Fruit fly (Drosophila melanogaster) whole organism, embryonic: ENCODE results near the gene Leash.
A peak's percentile ranks its signal among the peaks of the same experiment; 100 is the strongest.

Experiments used
- Atf3 ChIP-seq: fragments of 200-800 bp; sonication (Bioruptor generic); optimal IDR thresholded peaks from 3 replicates; lab custom pipeline; 2016; ENCODE audit warnings: missing biosample characterization, missing genetic modification characterization
- Bgb ChIP-seq: fragments of 200-800 bp; sonication (Bioruptor generic); IDR thresholded peaks from 2 replicates; pipeline ENCODE4 v1.3.6; 2022; ENCODE audit warnings: missing biosample characterization, missing genetic modification characterization; ENCODE audit not compliant: partially characterized antibody
- C15 ChIP-seq: fragments of 200-800 bp; sonication (Bioruptor generic); IDR thresholded peaks from 3 replicates; pipeline ENCODE4 v1.3.6; 2022; ENCODE audit warnings: missing biosample characterization, missing genetic modification characterization
- CG10565 ChIP-seq: fragments of 200-800 bp; sonication (Bioruptor generic); optimal IDR thresholded peaks from 3 replicates; lab custom pipeline; 2016; ENCODE audit warnings: missing biosample characterization, mild to moderate bottlenecking, missing genetic modification characterization
- CG11247 ChIP-seq: fragments of 200-800 bp; sonication (Bioruptor generic); IDR thresholded peaks from 2 replicates; pipeline ENCODE4 v1.3.6; 2022; ENCODE audit warnings: missing biosample characterization, missing genetic modification characterization
- CG11723 ChIP-seq: fragments of 200-800 bp; sonication (Bioruptor generic); optimal IDR thresholded peaks from 2 replicates; lab custom pipeline; 2017; ENCODE audit warnings: missing biosample characterization, mild to moderate bottlenecking, missing genetic modification characterization
- CG12391 ChIP-seq: fragments of 200-800 bp; sonication (Bioruptor generic); optimal IDR thresholded peaks from 3 replicates; lab custom pipeline; 2018; ENCODE audit warnings: missing biosample characterization, mild to moderate bottlenecking, missing genetic modification characterization, moderate library complexity
- CG13123 ChIP-seq: fragments of 200-800 bp; sonication (Bioruptor generic); optimal IDR thresholded peaks from 2 replicates; lab custom pipeline; 2016; ENCODE audit warnings: missing biosample characterization, missing genetic modification characterization
- CG14050 ChIP-seq: fragments of 200-800 bp; sonication (Bioruptor generic); IDR thresholded peaks from 3 replicates; pipeline ENCODE4 v1.3.6; 2022; ENCODE audit warnings: missing biosample characterization, missing genetic modification characterization
- CG14441 ChIP-seq: fragments of 200-800 bp; sonication (Bioruptor generic); IDR thresholded peaks from 2 replicates; pipeline ENCODE4 v1.3.6; 2022; ENCODE audit warnings: missing biosample characterization, missing genetic modification characterization
- CG15696 ChIP-seq: fragments of 200-800 bp; sonication (Bioruptor generic); optimal IDR thresholded peaks from 2 replicates; lab custom pipeline; 2019; ENCODE audit warnings: missing biosample characterization, mild to moderate bottlenecking, missing genetic modification characterization, moderate library complexity
- CG18011 ChIP-seq: fragments of 200-800 bp; sonication (Bioruptor generic); optimal IDR thresholded peaks from 2 replicates; lab custom pipeline; 2017; ENCODE audit warnings: missing biosample characterization, missing genetic modification characterization, mild to moderate bottlenecking, moderate library complexity, missing genotype
- CG31365 ChIP-seq: fragments of 200-800 bp; sonication (Bioruptor generic); optimal IDR thresholded peaks from 2 replicates; lab custom pipeline; 2018; ENCODE audit warnings: missing biosample characterization, mild to moderate bottlenecking, missing genetic modification characterization
- CG34422 ChIP-seq: fragments of 200-800 bp; sonication (Bioruptor generic); IDR thresholded peaks from 3 replicates; pipeline ENCODE4 v1.3.6; 2022; ENCODE audit warnings: missing biosample characterization, missing genetic modification characterization
- CG3726 ChIP-seq: fragments of 200-800 bp; sonication (Bioruptor generic); IDR thresholded peaks from 3 replicates; pipeline ENCODE4, ENCODE4 v1.3.6; 2022; ENCODE audit warnings: missing biosample characterization, missing genetic modification characterization
- CG5245 ChIP-seq: fragments of 200-800 bp; sonication (Bioruptor generic); optimal IDR thresholded peaks from 3 replicates; lab custom pipeline; 2016; ENCODE audit warnings: missing biosample characterization, missing genetic modification characterization
- CG5953 ChIP-seq: fragments of 200-800 bp; sonication (Bioruptor generic); IDR thresholded peaks from 2 replicates; pipeline ENCODE4 v1.3.6; 2022; ENCODE audit warnings: missing biosample characterization, missing genetic modification characterization
- CG7271 ChIP-seq: fragments of 200-800 bp; sonication (Bioruptor generic); optimal IDR thresholded peaks from 2 replicates; lab custom pipeline; 2018; ENCODE audit warnings: missing biosample characterization, mild to moderate bottlenecking, missing genetic modification characterization, moderate library complexity
- CG7745 ChIP-seq: fragments of 200-800 bp; sonication (Bioruptor generic); optimal IDR thresholded peaks from 2 replicates; lab custom pipeline; 2018; ENCODE audit warnings: missing biosample characterization, mild to moderate bottlenecking, missing genetic modification characterization, moderate library complexity
- CG7928 ChIP-seq: fragments of 200-800 bp; sonication (Bioruptor generic); optimal IDR thresholded peaks from 2 replicates; lab custom pipeline; 2017; ENCODE audit warnings: missing biosample characterization, mild to moderate bottlenecking, missing genetic modification characterization
- CG8388 ChIP-seq: fragments of 200-800 bp; sonication (Bioruptor generic); optimal IDR thresholded peaks from 2 replicates; lab custom pipeline; 2019; ENCODE audit warnings: missing biosample characterization, mild to moderate bottlenecking, missing genetic modification characterization, moderate library complexity
- CG9437 ChIP-seq: fragments of 200-800 bp; sonication (Bioruptor generic); optimal IDR thresholded peaks from 2 replicates; lab custom pipeline; 2018; ENCODE audit warnings: missing biosample characterization, mild to moderate bottlenecking, missing genetic modification characterization
- Doc2 ChIP-seq: fragments of 200-800 bp; sonication (Bioruptor generic); IDR thresholded peaks from 2 replicates; pipeline ENCODE4 v1.3.6; 2022; ENCODE audit warnings: missing biosample characterization, missing genetic modification characterization
- Drgx ChIP-seq: fragments of 200-800 bp; sonication (Bioruptor generic); IDR thresholded peaks from 2 replicates; pipeline ENCODE4 v1.3.6; 2022; ENCODE audit warnings: missing biosample characterization, missing genetic modification characterization
- Hmx ChIP-seq: fragments of 200-800 bp; sonication (Bioruptor generic); optimal IDR thresholded peaks from 2 replicates; lab custom pipeline; 2016; ENCODE audit warnings: missing biosample characterization, missing genetic modification characterization
- Mrtf ChIP-seq: fragments of 200-800 bp; sonication (Bioruptor generic); IDR thresholded peaks from 3 replicates; pipeline ENCODE4 v1.3.6; 2022; ENCODE audit warnings: missing biosample characterization, missing genetic modification characterization
- Nf-YC ChIP-seq: fragments of 200-800 bp; optimal IDR thresholded peaks from 3 replicates; lab custom pipeline; 2019; ENCODE audit warnings: missing biosample characterization, mild to moderate bottlenecking, missing genetic modification characterization, moderate library complexity
- Pdp1 ChIP-seq, 2 experiments: fragments of 200-800 bp; sonication (Bioruptor generic); optimal IDR thresholded peaks; 3 replicates each; lab custom pipeline; 2016; ENCODE audit warnings: missing biosample characterization in 2 of 2, missing genetic modification characterization in 2 of 2, mild to moderate bottlenecking in 1 of 2, moderate library complexity in 1 of 2
- Ravus ChIP-seq: fragments of 200-800 bp; sonication (Bioruptor generic); IDR thresholded peaks from 2 replicates; pipeline ENCODE4 v1.3.6; 2022; ENCODE audit warnings: missing biosample characterization, missing genetic modification characterization
- Six4 ChIP-seq: fragments of 200-800 bp; sonication (Bioruptor generic); optimal IDR thresholded peaks from 2 replicates; lab custom pipeline; 2016; ENCODE audit warnings: missing biosample characterization, missing genetic modification characterization
- Sry-β ChIP-seq: fragments of 200-800 bp; sonication (Bioruptor generic); optimal IDR thresholded peaks from 2 replicates; lab custom pipeline; 2018; ENCODE audit warnings: missing biosample characterization, mild to moderate bottlenecking, missing genetic modification characterization, moderate library complexity
- ash1 ChIP-seq: fragments of 200-800 bp; sonication (Bioruptor generic); optimal IDR thresholded peaks from 2 replicates; lab custom pipeline; 2018; ENCODE audit warnings: missing biosample characterization, mild to moderate bottlenecking, missing genetic modification characterization
- croc ChIP-seq: fragments of 200-800 bp; sonication (Bioruptor generic); conservative IDR thresholded peaks from 3 replicates; pipeline ENCODE4 v1.3.6; 2022; ENCODE audit warnings: missing biosample characterization, missing genetic modification characterization
- dan ChIP-seq: fragments of 200-800 bp; sonication (Bioruptor generic); IDR thresholded peaks from 2 replicates; pipeline ENCODE4 v1.3.6; 2022; ENCODE audit warnings: missing biosample characterization, missing genetic modification characterization
- dm ChIP-seq: fragments of 200-800 bp; sonication (Bioruptor generic); optimal IDR thresholded peaks from 3 replicates; lab custom pipeline; 2016; ENCODE audit warnings: missing biosample characterization, missing genetic modification characterization
- ftz-f1 ChIP-seq: fragments of 200-800 bp; sonication (Bioruptor generic); optimal IDR thresholded peaks from 2 replicates; lab custom pipeline; 2016; ENCODE audit warnings: missing biosample characterization, missing genetic modification characterization
- gsb ChIP-seq: fragments of 200-800 bp; sonication (Bioruptor generic); IDR thresholded peaks from 2 replicates; pipeline ENCODE4 v1.3.6; 2022; ENCODE audit warnings: missing biosample characterization, missing genetic modification characterization
- gsb-n ChIP-seq: fragments of 200-800 bp; sonication (Bioruptor generic); optimal IDR thresholded peaks from 3 replicates; lab custom pipeline; 2018; ENCODE audit warnings: missing biosample characterization, mild to moderate bottlenecking, missing genetic modification characterization
- ham ChIP-seq: fragments of 200-800 bp; sonication (Bioruptor generic); IDR thresholded peaks from 2 replicates; pipeline ENCODE4 v1.3.6; 2022; ENCODE audit warnings: missing biosample characterization, missing genetic modification characterization
- insv ChIP-seq, 2 experiments: fragments of 200-800 bp; sonication (Bioruptor generic); optimal IDR thresholded peaks; 3 replicates each; lab custom pipeline; 2016 to 2018; ENCODE audit warnings: missing biosample characterization in 2 of 2, missing genetic modification characterization in 2 of 2
- jing ChIP-seq: fragments of 200-800 bp; sonication (Bioruptor generic); optimal IDR thresholded peaks from 2 replicates; lab custom pipeline; 2018; ENCODE audit warnings: missing biosample characterization, mild to moderate bottlenecking, missing genetic modification characterization
- jumu ChIP-seq: fragments of 200-800 bp; sonication (Bioruptor generic); optimal IDR thresholded peaks from 3 replicates; lab custom pipeline; 2016; ENCODE audit warnings: missing biosample characterization, missing genetic modification characterization
- ken ChIP-seq: fragments of 200-800 bp; sonication (Bioruptor generic); IDR thresholded peaks from 3 replicates; pipeline ENCODE4 v1.3.6; 2022; ENCODE audit warnings: missing biosample characterization, missing genetic modification characterization
- lab ChIP-seq: fragments of 200-800 bp; sonication (Bioruptor generic); optimal IDR thresholded peaks from 3 replicates; lab custom pipeline; 2017; ENCODE audit warnings: missing biosample characterization, missing genetic modification characterization, mild to moderate bottlenecking, moderate library complexity, missing genetic modification reagents
- pzg ChIP-seq: fragments of 200-800 bp; sonication (Bioruptor generic); optimal IDR thresholded peaks from 3 replicates; lab custom pipeline; 2018; ENCODE audit warnings: missing biosample characterization, mild to moderate bottlenecking, missing genetic modification characterization, moderate library complexity
- slou ChIP-seq: fragments of 200-800 bp; sonication (Bioruptor generic); optimal IDR thresholded peaks from 3 replicates; lab custom pipeline; 2016; ENCODE audit warnings: missing biosample characterization, missing genetic modification characterization
- trh ChIP-seq: fragments of 200-800 bp; sonication (Bioruptor generic); optimal IDR thresholded peaks from 2 replicates; lab custom pipeline; 2016; ENCODE audit warnings: missing biosample characterization, missing genetic modification characterization
- twi ChIP-seq: fragments of 200-800 bp; optimal IDR thresholded peaks from 2 replicates; lab custom pipeline; 2019; ENCODE audit warnings: missing biosample characterization, mild to moderate bottlenecking, missing genetic modification characterization, moderate library complexity

The Leash gene

DNA sequence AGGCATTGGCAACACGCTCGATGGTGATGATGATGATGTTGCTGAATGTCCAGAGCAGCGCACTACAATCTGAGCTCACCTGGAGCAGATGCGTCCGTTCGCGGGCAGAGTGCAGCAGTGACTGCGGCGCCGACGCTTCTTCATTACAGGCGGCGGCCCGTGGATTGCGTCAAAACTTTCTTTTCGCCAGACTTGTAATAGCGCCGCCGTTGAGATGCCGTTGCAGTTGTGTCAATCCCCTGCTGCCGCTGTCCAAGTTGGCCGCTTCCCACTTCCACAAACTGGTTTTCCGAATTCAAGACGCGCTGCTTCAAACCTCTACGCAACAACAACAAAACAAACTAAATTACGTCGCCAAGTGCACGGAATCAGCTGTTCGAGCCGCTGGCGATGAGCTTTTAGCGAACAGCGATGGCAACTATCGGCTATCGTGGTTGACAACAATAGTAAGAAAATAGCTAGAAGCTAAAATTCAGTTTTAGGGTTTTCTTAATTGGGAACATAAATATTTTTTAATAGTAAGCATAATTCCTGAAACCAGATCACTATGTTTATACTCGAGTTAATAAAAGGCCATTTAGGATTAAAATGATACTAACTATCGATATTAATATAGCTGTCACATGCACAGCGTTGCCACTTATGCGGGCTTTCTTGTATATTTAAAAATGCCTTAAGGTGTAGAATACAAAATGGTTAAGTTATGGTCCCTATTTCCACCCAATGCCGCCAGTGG lies 3.3 kb upstream of the Leash start, which contains the start of gene Tpc1 (continued):
- TF ChIP-seq CG15696 (tag; lab: Kevin White, UChicago) = peak; percentile 26
- TF ChIP-seq ken (GFP tag; lab: Robert Waterston, UW) = no peak
- TF ChIP-seq CG7928 (GFP tag; lab: Kevin White, UChicago) = no peak
- TF ChIP-seq CG5245 (GFP tag; lab: Kevin White, UChicago) = no peak
- peak; percentile 63 for TF ChIP-seq CG12391 (tag; lab: Kevin White, UChicago)
- TF ChIP-seq Doc2 (GFP tag; lab: Robert Waterston, UW) = no peak
- TF ChIP-seq CG7271 = no peak
- TF ChIP-seq CG34422 (GFP tag; lab: Robert Waterston, UW) = peak; percentile 37; the same call in 1 of the 3 replicates
- TF ChIP-seq CG11723 (GFP tag; lab: Kevin White, UChicago) = no peak
- peak; percentile 73 for TF ChIP-seq Bgb (GFP tag; lab: Robert Waterston, UW)
- TF ChIP-seq trh (GFP tag; lab: Kevin White, UChicago) = no peak
- TF ChIP-seq croc (GFP tag; lab: Robert Waterston, UW) = no peak
- TF ChIP-seq ash1 (GFP tag; lab: Kevin White, UChicago) = no peak
- no peak for TF ChIP-seq CG18011 (GFP tag; lab: Kevin White, UChicago)
- peak; percentile 99 for TF ChIP-seq Sry-β

DNA sequence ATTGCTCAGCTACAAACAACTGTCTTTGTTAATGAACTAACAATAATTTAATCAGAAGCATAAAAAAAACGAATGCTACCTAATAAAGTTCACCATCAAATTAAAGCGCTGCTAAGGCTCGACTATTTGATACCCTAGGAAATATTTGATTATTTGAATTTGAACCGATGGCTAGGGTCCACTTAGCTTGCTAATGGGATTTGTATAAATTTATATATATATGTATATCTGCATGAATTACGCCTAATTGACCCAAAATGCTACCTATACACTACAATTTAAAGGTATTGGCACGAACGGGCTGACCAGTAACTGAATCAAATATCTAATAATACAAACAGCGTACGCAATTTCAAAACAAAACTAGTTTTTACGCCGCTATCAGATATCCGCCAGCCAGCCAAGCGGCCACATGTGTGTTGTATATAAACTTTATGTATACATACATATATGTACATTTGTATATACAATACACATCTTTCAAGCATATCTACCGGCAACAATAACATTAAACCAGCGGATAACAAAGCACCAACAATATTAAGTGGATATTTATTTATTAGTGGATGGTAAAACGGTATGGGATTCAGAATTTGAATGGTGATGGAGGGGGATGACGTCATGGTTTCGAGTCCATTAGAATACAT lies 1.2 kb upstream of the Leash start:
- 0 out of 2 replicates have a peak, but pooled peaks have one; percentile 50 for TF ChIP-seq CG5953 (GFP tag; lab: Robert Waterston, UW)
- TF ChIP-seq pzg (GFP tag; lab: Kevin White, UChicago) = no peak
- peak; percentile 63; the same call in 1 of the 3 replicates for TF ChIP-seq CG3726 (GFP tag; lab: Robert Waterston, UW)
- peak; percentile 75 for TF ChIP-seq gsb (GFP tag; lab: Robert Waterston, UW)
- TF ChIP-seq dm = no peak
- no peak for TF ChIP-seq Atf3 (GFP tag; lab: Kevin White, UChicago)
- TF ChIP-seq CG10565 (GFP tag; lab: Kevin White, UChicago) = no peak
- no peak for TF ChIP-seq ftz-f1
- peak; percentile 90 for TF ChIP-seq CG14441 (GFP tag; lab: Robert Waterston, UW)
- TF ChIP-seq CG9437 (GFP tag; lab: Kevin White, UChicago) = peak; percentile 33
- TF ChIP-seq ham (GFP tag; lab: Robert Waterston, UW) = no peak
- peak; percentile 57 for TF ChIP-seq Ravus (GFP tag; lab: Robert Waterston, UW)
- TF ChIP-seq Drgx (GFP tag; lab: Robert Waterston, UW) = peak; percentile 78
- no peak for TF ChIP-seq CG31365 (tag; lab: Kevin White, UChicago)
- no peak for TF ChIP-seq jumu
- TF ChIP-seq lab (GFP tag; lab: Kevin White, UChicago) = peak; percentile 93
- TF ChIP-seq jing (GFP tag; lab: Kevin White, UChicago) = peak; percentile 2
- TF ChIP-seq gsb-n = no peak
- no peak for TF ChIP-seq insv (GFP tag; optimal IDR thresholded peaks at IDR 0.05; lab: Kevin White, UChicago)
- no peak for TF ChIP-seq slou
- TF ChIP-seq dan (GFP tag; lab: Robert Waterston, UW) = no peak
- no peak for TF ChIP-seq CG7745 (tag; lab: Kevin White, UChicago)
- TF ChIP-seq twi (tag; lab: Kevin White, UChicago) = peak; percentile 1
- no peak for TF ChIP-seq Hmx
- peak; percentile 31 to 48 for TF ChIP-seq Pdp1 (GFP tag; optimal IDR thresholded peaks at IDR 0.05; lab: Kevin White, UChicago)
- TF ChIP-seq CG11247 = peak; percentile 79
- peak; percentile 67 for TF ChIP-seq CG14050 (GFP tag; lab: Robert Waterston, UW)
- peak; percentile 77; the same call in 2 of the 3 replicates for TF ChIP-seq Mrtf (GFP tag; lab: Robert Waterston, UW)
- TF ChIP-seq CG13123 (GFP tag; lab: Kevin White, UChicago) = no peak
- 0 out of 3 replicates have a peak, but pooled peaks have one; percentile 61 for TF ChIP-seq C15 (GFP tag; lab: Robert Waterston, UW)
- peak; percentile 49 for TF ChIP-seq Nf-YC (tag; lab: Kevin White, UChicago)
- peak; percentile 34 for TF ChIP-seq CG8388
- TF ChIP-seq Six4 = peak; percentile 2
